Fruit fly (Drosophila melanogaster) whole organism: Measurements from ENCODE around the gene CG6638.

ENCODE experiments used
- CG8478 ChIP-seq: fragments of >200 bp; optimal IDR thresholded peaks from 2 replicates; lab custom pipeline; 2018; ENCODE audit warnings: inconsistent platforms
- psq ChIP-seq: fragments of >200 bp; optimal IDR thresholded peaks from 2 replicates; lab custom pipeline; 2017

dm6 chr3L:8621465-8621864 is 45.6 kb upstream of the CG6638 start:
- TF ChIP-seq psq (lab: Kevin White, UChicago) = no peak
- TF ChIP-seq CG8478 (lab: Kevin White, UChicago) = no peak
